Fruit fly (Drosophila melanogaster): ENCODE data around the gene Mur29B.

Mur29B gene

DNA sequence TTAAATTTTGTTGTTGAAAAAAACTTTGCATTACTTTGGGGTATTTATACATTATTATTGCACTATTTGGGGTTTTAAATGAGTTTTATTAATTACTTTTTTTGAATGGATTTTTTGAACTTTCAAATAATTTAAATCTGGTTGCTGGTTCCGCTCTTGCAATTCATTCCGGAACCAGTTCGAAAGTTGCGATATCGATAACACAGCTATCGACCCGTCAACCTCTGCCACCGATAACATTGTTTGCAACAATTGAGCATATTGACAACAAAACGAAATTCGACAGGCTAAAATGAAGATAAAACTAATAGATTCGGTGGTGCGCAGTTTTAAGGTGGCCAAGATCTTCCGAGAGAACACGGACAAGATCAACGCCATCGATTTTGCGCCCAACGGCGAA lies 22.2 kb downstream of the Mur29B start, which contains the start of gene Wdr82 (continued):
- peak; percentile 63 for TF ChIP-seq CG8281 (tag; optimal IDR thresholded peaks at IDR 0.05)
- no peak for TF ChIP-seq emc (GFP tag; optimal IDR thresholded peaks at IDR 0.05)
- TF ChIP-seq CG1647 (GFP tag; optimal IDR thresholded peaks at IDR 0.05): no peak
- peak; percentile 86 for TF ChIP-seq stwl (tag; optimal IDR thresholded peaks at IDR 0.05)
- TF ChIP-seq aop (GFP tag; IDR thresholded peaks at IDR 0.05): no peak
- no peak for TF ChIP-seq CG15269 (tag; optimal IDR thresholded peaks at IDR 0.05)
- TF ChIP-seq Hr3 (GFP tag; optimal IDR thresholded peaks at IDR 0.05): no peak
- no peak for TF ChIP-seq sob (GFP tag; IDR thresholded peaks at IDR 0.05)
- TF ChIP-seq CG11398 (GFP tag; optimal IDR thresholded peaks at IDR 0.05): no peak
- no peak for TF ChIP-seq psq (GFP tag; optimal IDR thresholded peaks at IDR 0.05)
- no peak for TF ChIP-seq gcm2 (GFP tag; optimal IDR thresholded peaks at IDR 0.05)
- no peak for TF ChIP-seq Vsx1 (GFP tag; optimal IDR thresholded peaks at IDR 0.05)
- TF ChIP-seq CG10209 (GFP tag; optimal IDR thresholded peaks at IDR 0.05): no peak
- TF ChIP-seq Dp (GFP tag; optimal IDR thresholded peaks at IDR 0.05): peak; percentile 84
- no peak for TF ChIP-seq ap (GFP tag; IDR thresholded peaks at IDR 0.05)
- no peak for TF ChIP-seq CG31441 (GFP tag; IDR thresholded peaks at IDR 0.05)
- peak; percentile 61 for TF ChIP-seq CG2116 (GFP tag; optimal IDR thresholded peaks at IDR 0.05)

DNA sequence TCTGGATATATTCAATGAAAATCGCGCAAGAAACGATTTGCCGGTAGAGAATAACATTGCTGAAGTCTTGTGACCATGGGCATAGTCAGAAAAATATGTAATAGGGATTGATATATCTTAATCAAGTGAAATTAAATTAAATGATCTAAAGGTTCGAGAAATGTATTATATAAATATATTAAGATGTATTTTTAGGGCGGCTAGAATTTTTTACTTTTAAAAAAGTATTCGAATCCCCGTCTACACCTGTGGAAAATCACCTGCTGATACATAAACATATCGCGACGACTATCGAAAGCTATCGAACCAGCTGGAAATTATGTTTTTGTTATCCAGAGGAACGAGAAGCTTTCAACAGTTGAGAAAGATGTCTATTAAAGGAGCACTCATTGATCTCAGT lies 24.7 kb downstream of the Mur29B start, which contains the start of the genes CG13390 and CG17294:
Gene CG13390, minus strand, starts transcription at position 81 of the 400 bp plus-strand sequence.
Gene CG17294, plus strand, starts transcription at position 319 of the 400 bp plus-strand sequence.
- TF ChIP-seq gcm2 (GFP tag; optimal IDR thresholded peaks at IDR 0.05) (peak; percentile 92), Dll (GFP tag; IDR thresholded peaks at IDR 0.05; ENCODE audit: partially characterized antibody) (peak; percentile 86), Nf-YA (GFP tag; IDR thresholded peaks at IDR 0.05) (peak; percentile 99), CG2116 (GFP tag; optimal IDR thresholded peaks at IDR 0.05) (peak; percentile 92), grn (GFP tag; optimal IDR thresholded peaks at IDR 0.05) (peak; percentile 92), CG34422 (GFP tag; IDR thresholded peaks at IDR 0.05) (peak; percentile 100), sens-2 (GFP tag; IDR thresholded peaks at IDR 0.05) (peak; percentile 99), bigmax (GFP tag; optimal IDR thresholded peaks at IDR 0.05) (peak; percentile 83), CG10462 (GFP tag; optimal IDR thresholded peaks at IDR 0.05) (peak; percentile 99), sc (optimal IDR thresholded peaks at IDR 0.05) (no peak), sc (GFP tag; optimal IDR thresholded peaks at IDR 0.05) (peak; percentile 99), CG9876 (GFP tag; optimal IDR thresholded peaks at IDR 0.05) (peak; percentile 55), vfl (GFP tag; optimal IDR thresholded peaks at IDR 0.05) (peak; percentile 96), onecut (GFP tag; IDR thresholded peaks at IDR 0.05) (peak; percentile 99), CG13424 (tag; optimal IDR thresholded peaks at IDR 0.05) (peak; percentile 100), CG5180 (GFP tag; optimal IDR thresholded peaks at IDR 0.05) (peak; percentile 94), CG14710 (tag; optimal IDR thresholded peaks at IDR 0.05) (peak; percentile 98), CG3065 (GFP tag; optimal IDR thresholded peaks at IDR 0.05) (peak; percentile 97), sr (GFP tag; IDR thresholded peaks at IDR 0.05) (peak; percentile 98), Rfx (GFP tag; IDR thresholded peaks at IDR 0.05) (peak; percentile 100), Sox102F (GFP tag; optimal IDR thresholded peaks at IDR 0.05) (peak; percentile 100), vvl (GFP tag; IDR thresholded peaks at IDR 0.05) (peak; percentile 100), ranshi (GFP tag; IDR thresholded peaks at IDR 0.05) (peak; percentile 100), ato (GFP tag; IDR thresholded peaks at IDR 0.05; ENCODE audit: partially characterized antibody) (0 out of 2 replicates have a peak, but pooled peaks have one; percentile 40), CG11398 (GFP tag; optimal IDR thresholded peaks at IDR 0.05) (peak; percentile 78), Doc2 (GFP tag; IDR thresholded peaks at IDR 0.05) (peak; percentile 98), nom (GFP tag; optimal IDR thresholded peaks at IDR 0.05) (peak; percentile 99), Tbp (GFP tag; optimal IDR thresholded peaks at IDR 0.05) (no peak), MESR4 (GFP tag; optimal IDR thresholded peaks at IDR 0.05) (peak; percentile 82), CG10366 (GFP tag; IDR thresholded peaks at IDR 0.05) (peak; percentile 99), amos (GFP tag; IDR thresholded peaks at IDR 0.05; ENCODE audit: partially characterized antibody) (peak; percentile 73), CG31441 (GFP tag; IDR thresholded peaks at IDR 0.05) (peak; percentile 100), CG4328 (GFP tag; optimal IDR thresholded peaks at IDR 0.05) (peak; percentile 99), Ets65A (GFP tag) (peak; percentile 97), CG9609 (GFP tag; optimal IDR thresholded peaks at IDR 0.05) (peak; percentile 91), CG1024 (GFP tag; IDR thresholded peaks at IDR 0.05) (peak; percentile 97), Ada2b (GFP tag; IDR thresholded peaks at IDR 0.05) (peak; percentile 100), GATAe (GFP tag; conservative IDR thresholded peaks at IDR 0.05) (peak; percentile 99)
